Fruit fly (Drosophila melanogaster): ENCODE measurements around the gene GILT1.

Gene GILT1

dm6 chr3R:13381744-13382435, 19.8 kb downstream of the GILT1 start, which contains the start of the genes mRpS21 and Droj2 (continued):
- TF ChIP-seq svp (GFP tag) (no peak), achi (GFP tag; optimal IDR thresholded peaks at IDR 0.05) (no peak), CG6792 (GFP tag; optimal IDR thresholded peaks at IDR 0.05) (no peak), CG11762 (GFP tag; optimal IDR thresholded peaks at IDR 0.05; ENCODE audit: insufficient read depth) (no peak), Hr38 (GFP tag; optimal IDR thresholded peaks at IDR 0.05) (no peak), CG6276 (GFP tag; optimal IDR thresholded peaks at IDR 0.05) (no peak), dac (GFP tag; optimal IDR thresholded peaks at IDR 0.05) (no peak), pdm3 (GFP tag; optimal IDR thresholded peaks at IDR 0.05) (no peak), OdsH (GFP tag; optimal IDR thresholded peaks at IDR 0.05) (peak; percentile 35), Hr39 (GFP tag; optimal IDR thresholded peaks at IDR 0.05) (peak; percentile 41), CG15336 (GFP tag; IDR thresholded peaks at IDR 0.05) (no peak), Sox14 (GFP tag; optimal IDR thresholded peaks at IDR 0.05) (peak; percentile 17), CG1621 (tag; optimal IDR thresholded peaks at IDR 0.05) (no peak), CG34406 (GFP tag; optimal IDR thresholded peaks at IDR 0.05) (no peak), CG3032 (tag; optimal IDR thresholded peaks at IDR 0.05) (peak; percentile 54), fkh (GFP tag; optimal IDR thresholded peaks at IDR 0.05) (no peak), CG32006 (GFP tag; optimal IDR thresholded peaks at IDR 0.05) (no peak), Sox102F (GFP tag; optimal IDR thresholded peaks at IDR 0.05) (peak; percentile 13)

DNA sequence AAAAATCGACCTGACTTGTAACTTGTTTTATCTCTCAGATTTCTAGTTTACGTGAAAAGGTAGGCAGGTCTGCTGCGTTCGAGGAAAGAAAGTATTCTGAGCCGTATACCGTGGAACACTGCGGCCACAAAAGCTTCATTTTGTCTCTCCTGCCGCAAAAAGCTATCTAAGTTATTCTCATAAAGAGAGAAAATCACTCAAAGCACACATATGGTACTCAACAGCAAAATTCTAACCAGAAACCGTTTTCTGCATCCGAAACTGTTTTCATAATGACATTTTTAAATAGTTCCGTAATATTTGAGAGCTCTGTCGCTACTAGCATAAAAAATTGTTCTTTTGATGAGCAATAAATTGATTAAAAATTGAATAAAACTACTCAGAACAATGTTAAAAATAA, 22.0 kb downstream of the GILT1 start, which contains the start of the genes CG9813 and CG8870:
TSS of gene CG9813 (minus strand) at position 101 of the 400 bp plus-strand sequence.
TSS of gene CG8870 (plus strand) at position 168 of the 400 bp plus-strand sequence.
- TF ChIP-seq vri (GFP tag; optimal IDR thresholded peaks at IDR 0.05) (no peak), OdsH (GFP tag; optimal IDR thresholded peaks at IDR 0.05) (no peak), spab (GFP tag; optimal IDR thresholded peaks at IDR 0.05) (no peak), CG8119 (GFP tag; IDR thresholded peaks at IDR 0.05) (no peak), CG11294 (GFP tag; IDR thresholded peaks at IDR 0.05) (no peak), pdm3 (GFP tag; optimal IDR thresholded peaks at IDR 0.05) (no peak), salr (GFP tag; optimal IDR thresholded peaks at IDR 0.05) (no peak), CG8319 (GFP tag; optimal IDR thresholded peaks at IDR 0.05) (no peak), Hr38 (GFP tag; optimal IDR thresholded peaks at IDR 0.05) (no peak), Met (GFP tag; optimal IDR thresholded peaks at IDR 0.05) (no peak), fd85E (GFP tag; optimal IDR thresholded peaks at IDR 0.05) (no peak)

- TF ChIP-seq Sox102F (GFP tag; optimal IDR thresholded peaks at IDR 0.05) (no peak), achi (GFP tag; optimal IDR thresholded peaks at IDR 0.05) (no peak), CG15336 (GFP tag; IDR thresholded peaks at IDR 0.05) (no peak), CG31627 (GFP tag; optimal IDR thresholded peaks at IDR 0.05) (no peak), CG1621 (tag; optimal IDR thresholded peaks at IDR 0.05) (no peak), fd85E (GFP tag; optimal IDR thresholded peaks at IDR 0.05) (no peak), CG6163 (GFP tag; IDR thresholded peaks at IDR 0.05) (0 out of 3 replicates have a peak, but pooled peaks have one; percentile 22), Ets21C (GFP tag; optimal IDR thresholded peaks at IDR 0.05) (no peak), CG11902 (GFP tag; optimal IDR thresholded peaks at IDR 0.05) (no peak), Hr38 (GFP tag; optimal IDR thresholded peaks at IDR 0.05) (no peak), CG11762 (GFP tag; optimal IDR thresholded peaks at IDR 0.05; ENCODE audit: insufficient read depth) (no peak), CG3032 (tag; optimal IDR thresholded peaks at IDR 0.05) (no peak), OdsH (GFP tag; optimal IDR thresholded peaks at IDR 0.05) (no peak), esn (GFP tag; optimal IDR thresholded peaks at IDR 0.05) (peak; percentile 15), Sox14 (GFP tag; optimal IDR thresholded peaks at IDR 0.05) (no peak), CG6792 (GFP tag; optimal IDR thresholded peaks at IDR 0.05) (no peak), lz (GFP tag; optimal IDR thresholded peaks at IDR 0.05) (no peak), Sox15 (GFP tag; optimal IDR thresholded peaks at IDR 0.05) (no peak), Ets96B (tag; optimal IDR thresholded peaks at IDR 0.05) (peak; percentile 24), fd59A (GFP tag; optimal IDR thresholded peaks at IDR 0.05) (no peak), CG9139 (GFP tag; optimal IDR thresholded peaks at IDR 0.05) (no peak), CG10631 (GFP tag; optimal IDR thresholded peaks at IDR 0.05) (no peak), CG4318 (GFP tag; optimal IDR thresholded peaks at IDR 0.05) (no peak), Blimp-1 (GFP tag; optimal IDR thresholded peaks at IDR 0.05) (no peak), CG11294 (GFP tag; IDR thresholded peaks at IDR 0.05) (no peak), Lpt (GFP tag; optimal IDR thresholded peaks at IDR 0.05) (no peak), CG10669 (GFP tag; optimal IDR thresholded peaks at IDR 0.05) (peak; percentile 24), Met (GFP tag; optimal IDR thresholded peaks at IDR 0.05) (no peak), CG8632 (GFP tag; optimal IDR thresholded peaks at IDR 0.05) (no peak), svp (GFP tag) (no peak)
Observed at dm6 chr3R:13374913-13375312, 26.7 kb downstream of the GILT1 start.

All from whole organism, prepupa.